Worm (Caenorhabditis elegans) whole organism, L3 larva: ENCODE measurements around the gene C01G12.7.
A peak's percentile ranks its signal among the peaks of the same experiment; 100 is the strongest.

ENCODE experiments used
- ceh-16 ChIP-seq: sonication (generic microtip); optimal IDR thresholded peaks from 2 replicates; lab custom pipeline; 2017; ENCODE audit warnings: missing biosample characterization, missing genetic modification characterization
- ceh-28 ChIP-seq: fragments of 150-350 bp; optimal IDR thresholded peaks from 2 replicates; lab custom pipeline; 2014; ENCODE audit warnings: missing biosample characterization, missing genetic modification reagents, missing genetic modification characterization
- ceh-9 ChIP-seq: sonication (generic microtip); optimal IDR thresholded peaks from 2 replicates; lab custom pipeline; 2018; ENCODE audit warnings: missing biosample characterization, missing genetic modification characterization
- daf-12 ChIP-seq: fragments of 150-350 bp; optimal IDR thresholded peaks from 2 replicates; lab custom pipeline; 2014; ENCODE audit warnings: missing biosample characterization, missing genetic modification reagents, missing genetic modification characterization
- egl-27 ChIP-seq: sonication (generic microtip); optimal IDR thresholded peaks from 4 replicates; lab custom pipeline; 2017; ENCODE audit warnings: missing biosample characterization, missing genetic modification reagents, missing genetic modification characterization
- elt-1 ChIP-seq: fragments of 150-350 bp; optimal IDR thresholded peaks from 2 replicates; lab custom pipeline; 2014; ENCODE audit warnings: missing biosample characterization, missing genetic modification characterization
- elt-3 ChIP-seq, 3 experiments: fragments of 150-350 bp in 1 of 3; sonication (generic microtip) in 2 of 3; optimal IDR thresholded peaks; 2 replicates in 2 of 3; 4 replicates in 1 of 3; lab custom pipeline; 2014 to 2017; ENCODE audit warnings: missing biosample characterization in 3 of 3, missing genetic modification characterization in 3 of 3
- eor-1 ChIP-seq, 2 experiments: fragments of 150-350 bp; optimal IDR thresholded peaks; 2 replicates each; lab custom pipeline; 2014 to 2018; ENCODE audit warnings: missing biosample characterization in 2 of 2, missing genetic modification characterization in 2 of 2
- fkh-10 ChIP-seq: sonication (generic microtip); optimal IDR thresholded peaks from 2 replicates; lab custom pipeline; 2017; ENCODE audit warnings: missing biosample characterization, missing genetic modification reagents, missing genetic modification characterization
- fkh-2 ChIP-seq: fragments of 150-350 bp; optimal IDR thresholded peaks from 2 replicates; lab custom pipeline; 2014; ENCODE audit warnings: missing biosample characterization, missing genetic modification reagents, missing genetic modification characterization
- hmg-11 ChIP-seq: sonication (generic microtip); optimal IDR thresholded peaks from 2 replicates; lab custom pipeline; 2016; ENCODE audit warnings: missing genetic modification characterization, missing compliant biosample characterization
- lin-15B ChIP-seq: fragments of 150-350 bp; optimal IDR thresholded peaks from 2 replicates; lab custom pipeline; 2014; ENCODE audit warnings: missing biosample characterization, missing genetic modification characterization
- lin-39 ChIP-seq: fragments of 150-350 bp; optimal IDR thresholded peaks from 2 replicates; lab custom pipeline; 2018; ENCODE audit warnings: missing biosample characterization, missing genetic modification reagents, missing genetic modification characterization
- lsy-12 ChIP-seq: sonication (generic microtip); optimal IDR thresholded peaks from 2 replicates; lab custom pipeline; 2016; ENCODE audit warnings: mild to moderate bottlenecking, missing genetic modification characterization, missing compliant biosample characterization
- mdl-1 ChIP-seq: fragments of 150-350 bp; optimal IDR thresholded peaks from 2 replicates; lab custom pipeline; 2014; ENCODE audit warnings: missing biosample characterization, missing genetic modification characterization
- mml-1 ChIP-seq: fragments of 150-350 bp; sonication (generic microtip); optimal IDR thresholded peaks from 3 replicates; lab custom pipeline; 2014; ENCODE audit warnings: missing biosample characterization, missing genetic modification characterization
- nfya-1 ChIP-seq: sonication (generic microtip); optimal IDR thresholded peaks from 2 replicates; lab custom pipeline; 2017; ENCODE audit warnings: missing genetic modification characterization, mild to moderate bottlenecking, missing compliant biosample characterization, antibody characterized with exemption, moderate library complexity; ENCODE audit not compliant: insufficient read depth
- nhr-11 ChIP-seq: fragments of 150-350 bp; optimal IDR thresholded peaks from 2 replicates; lab custom pipeline; 2014; ENCODE audit warnings: missing biosample characterization, missing genetic modification characterization
- nhr-23 ChIP-seq: fragments of 150-350 bp; optimal IDR thresholded peaks from 2 replicates; lab custom pipeline; 2014; ENCODE audit warnings: missing biosample characterization, missing genetic modification reagents, missing genetic modification characterization
- nhr-25 ChIP-seq: sonication (generic microtip); optimal IDR thresholded peaks from 2 replicates; lab custom pipeline; 2017; ENCODE audit warnings: missing biosample characterization, missing genetic modification characterization
- nhr-28 ChIP-seq: fragments of 150-350 bp; optimal IDR thresholded peaks from 2 replicates; lab custom pipeline; 2014; ENCODE audit warnings: missing biosample characterization, missing genetic modification characterization
- nhr-43 ChIP-seq: sonication (generic microtip); optimal IDR thresholded peaks from 2 replicates; lab custom pipeline; 2016; ENCODE audit warnings: mild to moderate bottlenecking, missing genetic modification characterization, missing compliant biosample characterization; ENCODE audit not compliant: poor library complexity, severe bottlenecking
- nhr-67 ChIP-seq: fragments of 150-350 bp; optimal IDR thresholded peaks from 2 replicates; lab custom pipeline; 2014; ENCODE audit warnings: missing biosample characterization, missing genetic modification characterization
- nhr-76 ChIP-seq: fragments of 150-350 bp; sonication (generic microtip); optimal IDR thresholded peaks from 5 replicates; lab custom pipeline; 2014; ENCODE audit warnings: missing biosample characterization, missing genetic modification characterization
- pha-4 ChIP-seq: fragments of 150-350 bp; optimal IDR thresholded peaks from 2 replicates; lab custom pipeline; 2014; ENCODE audit warnings: missing biosample characterization, missing genetic modification reagents, missing genetic modification characterization
- pqm-1 ChIP-seq: fragments of 150-350 bp; optimal IDR thresholded peaks from 2 replicates; lab custom pipeline; 2017; ENCODE audit warnings: missing biosample characterization, missing genetic modification characterization, inconsistent platforms
- sea-2 ChIP-seq: fragments of 150-350 bp; sonication (generic microtip); optimal IDR thresholded peaks from 4 replicates; lab custom pipeline; 2014; ENCODE audit warnings: missing biosample characterization, missing genetic modification reagents, missing genetic modification characterization
- skn-1 ChIP-seq: fragments of 150-350 bp; optimal IDR thresholded peaks from 2 replicates; lab custom pipeline; 2014; ENCODE audit warnings: missing biosample characterization, missing genetic modification characterization
- snpc-4 ChIP-seq: fragments of 150-350 bp; optimal IDR thresholded peaks from 2 replicates; lab custom pipeline; 2014; ENCODE audit warnings: missing biosample characterization, missing genetic modification characterization
- tbx-2 ChIP-seq: sonication (generic microtip); optimal IDR thresholded peaks from 2 replicates; lab custom pipeline; 2016; ENCODE audit warnings: mild to moderate bottlenecking, missing genetic modification characterization, missing compliant biosample characterization
- unc-39 ChIP-seq: sonication (generic microtip); optimal IDR thresholded peaks from 4 replicates; lab custom pipeline; 2017; ENCODE audit warnings: missing biosample characterization, missing genetic modification characterization
- unc-62 ChIP-seq: fragments of 150-350 bp; sonication (generic microtip); optimal IDR thresholded peaks from 4 replicates; lab custom pipeline; 2014; ENCODE audit warnings: missing biosample characterization, missing genetic modification reagents, missing genetic modification characterization
- zag-1 ChIP-seq: fragments of 150-350 bp; optimal IDR thresholded peaks from 2 replicates; lab custom pipeline; 2014; ENCODE audit warnings: missing biosample characterization, missing genetic modification characterization
- ztf-11 ChIP-seq: fragments of 150-350 bp; optimal IDR thresholded peaks from 2 replicates; lab custom pipeline; 2014; ENCODE audit warnings: missing biosample characterization, missing genetic modification characterization
- ztf-4 ChIP-seq: fragments of 150-350 bp; optimal IDR thresholded peaks from 2 replicates; lab custom pipeline; 2014; ENCODE audit warnings: missing biosample characterization, missing genetic modification characterization

C01G12.7 gene

ce11 chrII:14591699-14592098, at the start of gene C01G12.7:
C01G12.7 (minus strand) TSS chrII:14591893.
- TF ChIP-seq lsy-12 (tag; lab: Kevin White, UChicago) (no peak), hmg-11 (tag; lab: Kevin White, UChicago) (no peak), ztf-4 (no peak), nhr-76 (tag; lab: Kevin White, UChicago) (no peak), nhr-11 (tag; lab: Kevin White, UChicago) (peak; percentile 11)

ce11 chrII:14641387-14641786, 49.7 kb upstream of the C01G12.7 start:
- peak; percentile 74 for TF ChIP-seq snpc-4 (tag; lab: Kevin White, UChicago)

- no peak for TF ChIP-seq zag-1 (tag; lab: Kevin White, UChicago)
- TF ChIP-seq nhr-67 (tag; lab: Kevin White, UChicago) = no peak
- TF ChIP-seq egl-27 (tag; lab: Kevin White, UChicago) = no peak
- TF ChIP-seq ceh-9 (tag; lab: Kevin White, UChicago) = no peak
- TF ChIP-seq nhr-43 = no peak
- no peak for TF ChIP-seq elt-3 (tag; optimal IDR thresholded peaks at IDR 0.05; lab: Kevin White, UChicago)
- TF ChIP-seq pqm-1 = no peak
- TF ChIP-seq mdl-1 (tag; lab: Kevin White, UChicago) = no peak
- TF ChIP-seq tbx-2 (tag; lab: Kevin White, UChicago) = no peak
- no peak for TF ChIP-seq fkh-10 (GFP tag; lab: Kevin White, UChicago)
- no peak for TF ChIP-seq nhr-28
- TF ChIP-seq hmg-11 (tag; lab: Kevin White, UChicago) = no peak
- no peak for TF ChIP-seq pha-4 (tag; lab: Kevin White, UChicago)
- no peak for TF ChIP-seq lin-15B
- TF ChIP-seq mml-1 = no peak
- TF ChIP-seq nhr-11 (tag; lab: Kevin White, UChicago) = no peak
- TF ChIP-seq nhr-23 (tag; lab: Kevin White, UChicago) = no peak
These were observed 45.0 kb upstream of the C01G12.7 start, which contains the start of gene sre-13 for ce11 chrII:14636737-14637136. sre-13 (minus strand) TSS chrII:14636837.

ce11 chrII:14635895-14636294, 44.2 kb upstream of the C01G12.7 start:
- TF ChIP-seq snpc-4 (tag; lab: Kevin White, UChicago) = peak; percentile 50

- TF ChIP-seq hmg-11 (tag; lab: Kevin White, UChicago) = peak; percentile 54
- peak; percentile 74 for TF ChIP-seq snpc-4 (tag; lab: Kevin White, UChicago)
- TF ChIP-seq nfya-1 (tag; lab: Kevin White, UChicago) = peak; percentile 32
- TF ChIP-seq sea-2 (GFP tag; lab: Kevin White, UChicago) = no peak
- TF ChIP-seq lin-15B = peak; percentile 12
- no peak for TF ChIP-seq eor-1 (tag; optimal IDR thresholded peaks at IDR 0.05; lab: Kevin White, UChicago)
- no peak for TF ChIP-seq unc-39 (tag; lab: Kevin White, UChicago)
- no peak for TF ChIP-seq ceh-28 (tag; lab: Kevin White, UChicago)
- TF ChIP-seq nhr-25 (tag; lab: Kevin White, UChicago) = no peak
- peak; percentile 77 for TF ChIP-seq nhr-43
- peak; percentile 1 for TF ChIP-seq skn-1 (tag; lab: Kevin White, UChicago)
- no peak for TF ChIP-seq fkh-10 (GFP tag; lab: Kevin White, UChicago)
- no peak for TF ChIP-seq unc-62 (GFP tag; lab: Kevin White, UChicago)
- TF ChIP-seq lin-39 (tag; lab: Kevin White, UChicago) = peak; percentile 79
- TF ChIP-seq nhr-76 (tag; lab: Kevin White, UChicago) = no peak
These were observed 43.5 kb upstream of the C01G12.7 start for ce11 chrII:14635179-14635578.

DNA sequence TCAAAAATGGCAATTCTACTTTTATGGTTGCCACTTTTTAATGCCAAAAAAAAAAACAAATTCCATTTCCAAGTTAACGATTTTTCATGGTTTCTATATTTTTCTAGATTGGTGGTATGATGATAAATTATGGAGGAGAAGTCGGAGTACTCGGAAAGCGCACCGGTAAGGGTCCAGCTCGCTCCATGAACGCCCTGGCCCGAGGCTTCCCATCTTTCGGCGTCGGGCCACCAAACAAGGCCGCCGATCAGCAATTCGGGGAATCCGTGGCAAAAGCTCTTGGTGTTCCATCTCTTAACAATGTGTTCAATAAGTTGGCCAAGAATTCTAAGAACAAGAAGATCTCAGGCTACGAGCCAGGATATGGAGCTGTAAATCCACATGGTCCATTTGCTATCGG, 42.3 kb upstream of the C01G12.7 start:
- TF ChIP-seq ztf-11 = no peak
- TF ChIP-seq nhr-23 (tag; lab: Kevin White, UChicago) = no peak
- TF ChIP-seq ceh-16 = no peak
- TF ChIP-seq skn-1 (tag; lab: Kevin White, UChicago) = no peak
- TF ChIP-seq lin-39 (tag; lab: Kevin White, UChicago) = no peak
- TF ChIP-seq daf-12 = no peak
- TF ChIP-seq hmg-11 (tag; lab: Kevin White, UChicago) = no peak
- no peak for TF ChIP-seq ceh-28 (tag; lab: Kevin White, UChicago)
- TF ChIP-seq elt-1 (tag; lab: Kevin White, UChicago) = no peak
- TF ChIP-seq fkh-2 (tag; lab: Kevin White, UChicago) = no peak
- no peak for TF ChIP-seq ceh-9 (tag; lab: Kevin White, UChicago)
- TF ChIP-seq elt-3 (tag; optimal IDR thresholded peaks at IDR 0.05; lab: Kevin White, UChicago) = no peak
- TF ChIP-seq unc-62 (GFP tag; lab: Kevin White, UChicago) = no peak
- TF ChIP-seq eor-1 (tag; optimal IDR thresholded peaks at IDR 0.05; lab: Kevin White, UChicago) = no peak
- TF ChIP-seq mml-1 = no peak
